Worm (Caenorhabditis elegans) whole organism, young adult: ENCODE data around the gene ZK809.1.

Experiments
- F33H1.4 ChIP-seq: fragments of 200-800 bp; sonication (Bioruptor generic); IDR thresholded peaks from 2 replicates; pipeline ENCODE4 v1.3.6; 2022; ENCODE audit warnings: missing genetic modification reagents, missing genetic modification characterization, missing compliant biosample characterization
- F52B5.7 ChIP-seq: sonication (generic microtip); optimal IDR thresholded peaks from 2 replicates; lab custom pipeline; 2016; ENCODE audit warnings: mild to moderate bottlenecking, missing genetic modification characterization, missing compliant biosample characterization
- F55B11.4 ChIP-seq: sonication (generic microtip); optimal IDR thresholded peaks from 2 replicates; lab custom pipeline; 2016; ENCODE audit warnings: missing compliant biosample characterization, missing genetic modification characterization, borderline replicate concordance; ENCODE audit not compliant: insufficient read depth
- Y53F4B.3 ChIP-seq: fragments of 200-800 bp; sonication (Bioruptor generic); IDR thresholded peaks from 2 replicates; pipeline ENCODE4 v1.3.6; 2022; ENCODE audit warnings: missing genetic modification reagents, missing genetic modification characterization, missing compliant biosample characterization
- Y67H2A.10 ChIP-seq: fragments of 200-800 bp; sonication (Bioruptor generic); conservative IDR thresholded peaks from 2 replicates; pipeline ENCODE4 v1.3.6; 2022; ENCODE audit warnings: missing genetic modification reagents, missing genetic modification characterization, missing compliant biosample characterization
- Y79H2A.3 ChIP-seq: fragments of 200-800 bp; sonication (Bioruptor generic); conservative IDR thresholded peaks from 2 replicates; pipeline ENCODE4 v1.3.6; 2022; ENCODE audit warnings: missing genetic modification reagents, missing genetic modification characterization, missing compliant biosample characterization
- ZK185.1 ChIP-seq: sonication (generic microtip); optimal IDR thresholded peaks from 2 replicates; lab custom pipeline; 2016; ENCODE audit warnings: mild to moderate bottlenecking, missing genetic modification characterization, missing compliant biosample characterization; ENCODE audit not compliant: poor library complexity, severe bottlenecking
- aptf-2 ChIP-seq: fragments of 200-800 bp; sonication (Bioruptor generic); conservative IDR thresholded peaks from 2 replicates; pipeline ENCODE4 v1.3.6; 2022; ENCODE audit warnings: missing genetic modification reagents, missing genetic modification characterization, missing compliant biosample characterization
- aptf-3 ChIP-seq: fragments of 200-800 bp; sonication (Bioruptor generic); IDR thresholded peaks from 2 replicates; pipeline ENCODE4 v1.3.6; 2022; ENCODE audit warnings: missing genetic modification characterization, missing compliant biosample characterization
- bed-1 ChIP-seq: fragments of 200-800 bp; sonication (Bioruptor generic); IDR thresholded peaks from 2 replicates; pipeline ENCODE4 v1.3.6; 2022; ENCODE audit warnings: missing genetic modification reagents, missing genetic modification characterization, missing compliant biosample characterization
- ccch-3 ChIP-seq: fragments of 200-800 bp; sonication (Bioruptor generic); optimal IDR thresholded peaks from 2 replicates; lab custom pipeline; 2018; ENCODE audit warnings: mild to moderate bottlenecking, missing genetic modification characterization, missing compliant biosample characterization
- ceh-79 ChIP-seq: sonication (generic microtip); optimal IDR thresholded peaks from 2 replicates; lab custom pipeline; 2017; ENCODE audit warnings: mild to moderate bottlenecking, missing genetic modification characterization, missing compliant biosample characterization
- die-1 ChIP-seq: sonication (generic microtip); optimal IDR thresholded peaks from 2 replicates; lab custom pipeline; 2016; ENCODE audit warnings: missing genotype, mild to moderate bottlenecking, missing genetic modification characterization, missing compliant biosample characterization
- ekl-4 ChIP-seq: fragments of 200-800 bp; sonication (Bioruptor generic); IDR thresholded peaks from 2 replicates; pipeline ENCODE4 v1.3.6; 2022; ENCODE audit warnings: missing genetic modification reagents, missing genetic modification characterization, missing compliant biosample characterization
- madf-10 ChIP-seq: sonication (generic microtip); optimal IDR thresholded peaks from 2 replicates; lab custom pipeline; 2016; ENCODE audit warnings: mild to moderate bottlenecking, missing genetic modification characterization, missing compliant biosample characterization
- mcd-1 ChIP-seq: fragments of 200-800 bp; sonication (Bioruptor generic); IDR thresholded peaks from 2 replicates; pipeline ENCODE4 v1.3.6; 2022; ENCODE audit warnings: missing genetic modification reagents, missing genetic modification characterization, missing compliant biosample characterization
- nfyb-1 ChIP-seq: fragments of 200-800 bp; sonication (Bioruptor generic); IDR thresholded peaks from 2 replicates; pipeline ENCODE4 v1.3.6; 2022; ENCODE audit warnings: missing genetic modification reagents, missing genetic modification characterization, missing compliant biosample characterization
- nhr-120 ChIP-seq: fragments of 200-800 bp; sonication (Bioruptor generic); IDR thresholded peaks from 2 replicates; pipeline ENCODE4 v1.3.6; 2022; ENCODE audit warnings: missing genetic modification characterization, missing compliant biosample characterization
- nhr-90 ChIP-seq: sonication (generic microtip); optimal IDR thresholded peaks from 2 replicates; lab custom pipeline; 2016; ENCODE audit warnings: missing genotype, mild to moderate bottlenecking, missing genetic modification characterization, missing compliant biosample characterization
- pha-4 ChIP-seq: fragments of 150-350 bp; sonication (generic microtip); optimal IDR thresholded peaks from 2 replicates; lab custom pipeline; 2014; ENCODE audit warnings: missing biosample characterization, missing genetic modification reagents, missing genetic modification characterization
- rpc-1 ChIP-seq, 2 experiments: fragments of 150-350 bp in 1 of 2; sonication (generic microtip) in 1 of 2; optimal IDR thresholded peaks; 2 replicates each; lab custom pipeline; 2014 to 2018; ENCODE audit warnings: missing biosample characterization in 1 of 2, missing genetic modification characterization in 1 of 2, missing genetic modification reagents in 1 of 2, missing genotype in 1 of 2
- snpc-4 ChIP-seq, 5 experiments: fragments of 150-350 bp in 1 of 5; sonication (generic microtip) in 4 of 5; optimal IDR thresholded peaks; 2 replicates each; lab custom pipeline; 2014 to 2018; ENCODE audit warnings: missing genetic modification characterization in 5 of 5, missing biosample characterization in 3 of 5, antibody characterized with exemption in 2 of 5, mild to moderate bottlenecking in 2 of 5, missing compliant biosample characterization in 2 of 5, missing genotype in 2 of 5, moderate library complexity in 2 of 5, missing genetic modification reagents in 1 of 5
- ztf-25 ChIP-seq: fragments of 200-800 bp; sonication (Bioruptor generic); IDR thresholded peaks from 2 replicates; pipeline ENCODE4 v1.3.6; 2022; ENCODE audit warnings: missing genetic modification reagents, missing genetic modification characterization, missing compliant biosample characterization

ZK809.1 gene

DNA sequence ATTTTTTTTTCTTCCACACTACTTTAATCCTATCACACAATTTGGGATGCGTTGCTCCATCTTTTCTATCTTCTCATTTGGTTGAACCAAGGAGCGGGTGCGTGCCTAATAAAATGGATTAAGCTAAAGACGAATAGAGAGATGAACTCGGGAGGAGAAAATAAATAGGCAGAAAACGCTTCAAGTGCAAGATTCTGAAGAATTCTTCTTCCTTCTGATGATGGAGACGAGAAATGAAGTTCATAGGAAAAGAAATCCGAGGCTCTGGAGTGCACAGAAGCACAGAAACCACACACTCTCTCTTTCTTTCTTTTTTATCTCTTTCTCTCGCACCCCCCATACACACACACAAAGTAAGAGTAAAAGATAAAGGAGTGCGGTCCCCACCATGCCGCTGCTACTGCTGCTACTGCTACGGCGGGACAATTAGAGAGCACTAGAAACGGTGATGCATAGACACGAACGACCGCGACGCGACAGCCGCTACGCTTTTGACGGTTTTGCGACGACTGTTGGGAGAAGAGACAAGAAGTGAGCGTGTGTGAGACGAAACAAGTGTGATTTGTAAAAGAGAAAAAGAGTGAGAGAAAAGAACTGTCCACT, 50.3 kb downstream of the ZK809.1 start (continued):
- TF ChIP-seq ceh-79 (tag; lab: Kevin White, UChicago), result no peak
- TF ChIP-seq F33H1.4 (GFP tag; lab: Robert Waterston, UW), result no peak
- peak; percentile 66 for TF ChIP-seq mcd-1 (GFP tag; lab: Robert Waterston, UW)
- no peak for TF ChIP-seq nhr-120 (GFP tag; lab: Robert Waterston, UW)
- no peak for TF ChIP-seq pha-4 (tag; lab: Kevin White, UChicago)
- no peak for TF ChIP-seq F55B11.4
- no peak for TF ChIP-seq F52B5.7 (tag; lab: Kevin White, UChicago)
- peak; percentile 49; the same call in 1 of the 2 replicates for TF ChIP-seq nfyb-1 (GFP tag; lab: Robert Waterston, UW)
- TF ChIP-seq ekl-4 (GFP tag; lab: Robert Waterston, UW), result no peak
- no peak for TF ChIP-seq rpc-1 (optimal IDR thresholded peaks at IDR 0.05; lab: Kevin White, UChicago)
- no peak for TF ChIP-seq rpc-1 (tag; optimal IDR thresholded peaks at IDR 0.05; lab: Kevin White, UChicago)
- peak; percentile 94 for TF ChIP-seq madf-10
- no peak for TF ChIP-seq Y79H2A.3
- no peak for TF ChIP-seq aptf-3 (GFP tag; lab: Robert Waterston, UW)
- TF ChIP-seq ztf-25 (GFP tag; lab: Robert Waterston, UW), result no peak
- TF ChIP-seq ccch-3 (GFP tag; lab: Kevin White, UChicago), result no peak
- no peak for TF ChIP-seq snpc-4 (GFP tag; optimal IDR thresholded peaks at IDR 0.05; lab: Kevin White, UChicago)
- peak in 3 of 4 experiments; percentile 15 to 43 (median 25) for TF ChIP-seq snpc-4 (tag; optimal IDR thresholded peaks at IDR 0.05; lab: Kevin White, UChicago)
- no peak for TF ChIP-seq bed-1 (GFP tag; lab: Robert Waterston, UW)
- TF ChIP-seq nhr-90 (tag; lab: Kevin White, UChicago), result peak; percentile 69
- no peak for TF ChIP-seq Y53F4B.3
- TF ChIP-seq aptf-2 (GFP tag; lab: Robert Waterston, UW), result no peak
- TF ChIP-seq die-1 (tag; lab: Kevin White, UChicago), result no peak
- peak; percentile 53 for TF ChIP-seq ZK185.1
- 0 out of 2 replicates have a peak, but pooled peaks have one; percentile 27 for TF ChIP-seq Y67H2A.10 (GFP tag; lab: Robert Waterston, UW)
